Worm (Caenorhabditis elegans): Measurements from ENCODE around the gene fipr-27.

- TF ChIP-seq ZK546.5 (tag; optimal IDR thresholded peaks at IDR 0.05) (no peak), unc-62 (GFP tag; optimal IDR thresholded peaks at IDR 0.05) (no peak), ama-1 (optimal IDR thresholded peaks at IDR 0.05) (no peak), snpc-4 (tag; optimal IDR thresholded peaks at IDR 0.05) (no peak), ztf-11 (tag; optimal IDR thresholded peaks at IDR 0.05) (no peak), zag-1 (tag; optimal IDR thresholded peaks at IDR 0.05) (no peak), nhr-76 (tag; optimal IDR thresholded peaks at IDR 0.05) (no peak), nhr-77 (tag; optimal IDR thresholded peaks at IDR 0.05) (no peak), aly-2 (tag; optimal IDR thresholded peaks at IDR 0.05) (no peak), nhr-12 (tag; optimal IDR thresholded peaks at IDR 0.05) (no peak)
Observed at ce11 chrIV:16659475-16659874, 28.8 kb downstream of the fipr-27 start.
